Worm (Caenorhabditis elegans) whole organism, L3 larva: Measurements from ENCODE around the gene str-206.

Experiments
- ZK546.5 ChIP-seq: sonication (generic microtip); optimal IDR thresholded peaks from 2 replicates; lab custom pipeline; 2017; ENCODE audit warnings: missing biosample characterization, missing genetic modification characterization
- ama-1 ChIP-seq: fragments of 150-350 bp; optimal IDR thresholded peaks from 2 replicates; lab custom pipeline; 2018
- ceh-82 ChIP-seq: fragments of 150-350 bp; optimal IDR thresholded peaks from 2 replicates; lab custom pipeline; 2014; ENCODE audit warnings: missing biosample characterization, missing genetic modification characterization
- pha-4 ChIP-seq: fragments of 150-350 bp; optimal IDR thresholded peaks from 2 replicates; lab custom pipeline; 2014; ENCODE audit warnings: missing biosample characterization, missing genetic modification reagents, missing genetic modification characterization
- pqm-1 ChIP-seq: fragments of 150-350 bp; optimal IDR thresholded peaks from 2 replicates; lab custom pipeline; 2017; ENCODE audit warnings: missing biosample characterization, missing genetic modification characterization, inconsistent platforms
- zag-1 ChIP-seq: fragments of 150-350 bp; optimal IDR thresholded peaks from 2 replicates; lab custom pipeline; 2014; ENCODE audit warnings: missing biosample characterization, missing genetic modification characterization

DNA sequence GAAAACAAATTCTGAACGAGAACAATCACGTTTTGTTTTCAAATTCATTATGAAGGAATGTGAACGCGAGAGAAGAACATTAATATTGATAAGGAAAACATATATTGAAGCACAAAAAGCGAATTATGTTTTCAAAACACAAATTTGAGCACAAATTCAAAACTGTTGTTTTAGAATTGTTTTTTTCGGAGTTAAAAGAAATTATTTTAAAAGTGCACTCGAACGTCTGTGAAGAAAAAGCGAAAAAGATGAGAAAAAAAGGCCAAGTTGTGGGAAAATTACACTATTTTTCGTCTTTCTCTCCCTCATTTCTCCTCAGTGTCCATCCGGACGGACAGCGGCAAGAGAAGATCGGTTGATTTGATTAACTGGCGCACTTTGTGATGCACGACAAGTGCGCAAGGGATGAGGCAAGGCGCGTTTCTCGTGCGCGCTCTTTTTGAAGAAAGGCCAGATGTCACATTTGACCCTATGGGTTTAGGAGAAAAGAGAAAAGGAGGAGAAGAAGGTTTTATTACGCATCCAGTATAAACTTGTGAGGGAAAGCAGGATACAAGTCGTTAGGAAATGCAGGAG is 49.4 kb downstream of the str-206 start, which contains the start of gene mrck-1:
- TF ChIP-seq zag-1 = peak; percentile 78
- TF ChIP-seq pha-4 (tag; lab: Kevin White, UChicago) = peak; percentile 74
- peak; percentile 34 for TF ChIP-seq ZK546.5 (tag; lab: Kevin White, UChicago)
- no peak for TF ChIP-seq ama-1
- no peak for TF ChIP-seq pqm-1
- peak; percentile 50 for TF ChIP-seq ceh-82 (tag; lab: Kevin White, UChicago)
